Worm (Caenorhabditis elegans): ENCODE results near the gene ttr-1.
A peak's percentile ranks its signal among the peaks of the same experiment; 100 is the strongest.

ttr-1 gene

DNA sequence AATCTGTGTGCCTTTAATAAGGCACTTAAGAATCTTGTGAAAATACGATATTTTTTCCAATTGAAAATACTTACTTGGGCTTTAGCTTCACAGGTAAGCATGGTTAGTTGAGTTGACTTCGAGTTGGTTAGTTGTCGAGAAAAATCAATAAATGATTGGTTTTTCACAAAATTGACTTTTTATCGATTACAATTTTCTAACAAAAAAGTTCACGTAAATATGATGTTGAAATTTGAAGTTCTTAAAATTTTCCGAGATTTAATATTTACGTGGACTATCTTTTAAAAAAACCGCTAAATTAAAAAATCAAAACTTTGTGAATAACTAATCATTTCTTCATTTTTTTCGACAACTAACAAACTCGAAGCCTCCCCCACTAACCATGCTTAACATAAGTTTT, 8.1 kb upstream of the ttr-1 start, which contains the start of gene F40F12.3:
F40F12.3 (minus strand) TSS at position 101 of the 400 bp plus-strand sequence.
- TF ChIP-seq egl-27 (tag; optimal IDR thresholded peaks at IDR 0.05) (no peak), unc-62 (GFP tag; optimal IDR thresholded peaks at IDR 0.05) (no peak), ceh-82 (tag; optimal IDR thresholded peaks at IDR 0.05) (no peak), nhr-12 (tag; optimal IDR thresholded peaks at IDR 0.05) (no peak), aly-2 (tag; optimal IDR thresholded peaks at IDR 0.05) (no peak), ztf-4 (tag; optimal IDR thresholded peaks at IDR 0.05) (no peak), ceh-16 (tag; optimal IDR thresholded peaks at IDR 0.05) (no peak), eor-1 (tag; optimal IDR thresholded peaks at IDR 0.05) (no peak), pqm-1 (tag; optimal IDR thresholded peaks at IDR 0.05) (no peak), mml-1 (tag; optimal IDR thresholded peaks at IDR 0.05) (no peak), ZK546.5 (tag; optimal IDR thresholded peaks at IDR 0.05) (no peak), nhr-23 (tag; optimal IDR thresholded peaks at IDR 0.05) (no peak), nhr-25 (tag; optimal IDR thresholded peaks at IDR 0.05) (no peak)

DNA sequence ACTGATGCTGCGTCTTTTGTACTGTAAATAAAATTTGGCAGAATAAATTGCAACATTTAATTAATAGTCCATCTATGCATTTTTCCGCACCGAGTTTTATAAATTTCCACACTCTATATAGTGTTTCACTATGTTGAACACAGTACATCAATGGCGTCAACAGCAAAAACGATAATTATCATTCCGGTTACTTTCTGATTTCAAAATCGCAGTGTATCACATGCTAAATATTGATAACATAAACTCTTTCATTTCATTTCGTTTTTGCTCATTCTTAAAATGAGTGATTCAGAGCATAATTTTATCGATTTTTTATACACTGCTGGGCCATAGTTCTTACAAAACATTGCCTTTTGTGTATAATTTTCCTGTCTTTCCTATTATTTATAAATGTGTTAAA, 6.6 kb upstream of the ttr-1 start:
- TF ChIP-seq nfya-1 (tag; optimal IDR thresholded peaks at IDR 0.05; ENCODE audit: insufficient read depth) (no peak), nhr-23 (tag; optimal IDR thresholded peaks at IDR 0.05) (no peak), aly-2 (tag; optimal IDR thresholded peaks at IDR 0.05) (no peak), nhr-25 (tag; optimal IDR thresholded peaks at IDR 0.05) (no peak), hmg-11 (tag; optimal IDR thresholded peaks at IDR 0.05) (no peak), elt-1 (tag; optimal IDR thresholded peaks at IDR 0.05) (no peak), ceh-28 (tag; optimal IDR thresholded peaks at IDR 0.05) (peak; percentile 2), daf-12 (tag; optimal IDR thresholded peaks at IDR 0.05) (no peak), mdl-1 (tag; optimal IDR thresholded peaks at IDR 0.05) (no peak), fkh-2 (tag; optimal IDR thresholded peaks at IDR 0.05) (no peak), fkh-10 (GFP tag; optimal IDR thresholded peaks at IDR 0.05) (no peak), nhr-77 (tag; optimal IDR thresholded peaks at IDR 0.05) (no peak), pqm-1 (tag; optimal IDR thresholded peaks at IDR 0.05) (peak; percentile 71), pha-4 (tag; optimal IDR thresholded peaks at IDR 0.05) (peak; percentile 43), mml-1 (tag; optimal IDR thresholded peaks at IDR 0.05) (no peak), elt-2 (tag; optimal IDR thresholded peaks at IDR 0.05) (peak; percentile 71), ceh-82 (tag; optimal IDR thresholded peaks at IDR 0.05) (no peak), nhr-43 (tag; optimal IDR thresholded peaks at IDR 0.05; ENCODE audit: poor library complexity, severe bottlenecking) (no peak), nhr-28 (tag; optimal IDR thresholded peaks at IDR 0.05) (no peak), ZK546.5 (tag; optimal IDR thresholded peaks at IDR 0.05) (no peak), egl-27 (tag; optimal IDR thresholded peaks at IDR 0.05) (no peak)

DNA sequence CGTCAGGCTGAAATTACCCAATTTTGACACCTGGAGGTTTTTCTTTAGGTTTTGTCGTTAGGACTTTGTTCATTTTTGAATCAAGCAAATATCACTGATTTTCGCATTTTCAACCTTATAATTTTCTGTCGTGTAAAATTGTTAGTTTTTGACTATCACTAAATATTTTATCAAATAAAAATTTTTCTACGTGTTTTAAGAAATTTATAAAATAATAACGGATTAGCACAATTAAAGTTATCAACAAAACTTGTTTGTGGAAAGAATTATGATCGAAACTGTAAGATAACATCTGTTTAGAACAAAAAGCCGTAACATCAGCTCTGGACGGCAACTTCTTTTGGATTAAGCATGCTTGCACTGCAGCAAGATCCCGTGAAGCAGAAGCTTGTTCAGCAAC, 6.0 kb upstream of the ttr-1 start, which contains the start of gene cbp-2:
cbp-2 (plus strand) TSS at position 301 of the 400 bp plus-strand sequence.
- TF ChIP-seq zag-1 (tag; optimal IDR thresholded peaks at IDR 0.05): no peak
- no peak for TF ChIP-seq egl-27 (tag; optimal IDR thresholded peaks at IDR 0.05)
- TF ChIP-seq hmg-11 (tag; optimal IDR thresholded peaks at IDR 0.05): no peak
- TF ChIP-seq fos-1 (tag; optimal IDR thresholded peaks at IDR 0.05): no peak
- no peak for TF ChIP-seq jun-1 (tag; optimal IDR thresholded peaks at IDR 0.05)
- TF ChIP-seq nhr-76 (tag; optimal IDR thresholded peaks at IDR 0.05): no peak
- no peak for TF ChIP-seq elt-3 (tag; optimal IDR thresholded peaks at IDR 0.05)
- no peak for TF ChIP-seq fkh-2 (tag; optimal IDR thresholded peaks at IDR 0.05)
- TF ChIP-seq snpc-4 (tag; optimal IDR thresholded peaks at IDR 0.05): no peak
- no peak for TF ChIP-seq nhr-25 (tag; optimal IDR thresholded peaks at IDR 0.05)
- no peak for TF ChIP-seq unc-39 (tag; optimal IDR thresholded peaks at IDR 0.05)
- TF ChIP-seq unc-62 (GFP tag; optimal IDR thresholded peaks at IDR 0.05): no peak
- no peak for TF ChIP-seq lin-39 (tag; optimal IDR thresholded peaks at IDR 0.05)
- TF ChIP-seq ama-1 (optimal IDR thresholded peaks at IDR 0.05): no peak

DNA sequence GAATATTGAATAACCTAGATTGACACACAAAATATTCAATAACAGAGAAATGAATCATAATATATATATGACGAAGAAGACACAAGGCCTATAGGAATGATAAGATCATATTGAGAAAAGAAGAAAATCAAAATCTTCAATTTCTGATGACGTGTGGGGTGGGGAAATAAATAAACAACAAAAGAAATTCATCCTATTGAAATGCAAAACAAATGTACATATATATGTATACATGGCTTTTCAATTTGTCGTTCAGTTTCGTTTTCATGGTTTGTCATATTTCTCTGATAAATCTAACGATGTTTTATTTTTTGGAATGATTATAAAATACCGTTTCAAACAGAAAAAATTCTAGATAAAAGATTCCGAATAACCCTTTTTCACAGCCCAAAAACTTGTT, 2.2 kb upstream of the ttr-1 start, which contains the start of gene ttr-3:
ttr-3 (minus strand) TSS at position 101 of the 400 bp plus-strand sequence.
- TF ChIP-seq R02D3.7 (tag; optimal IDR thresholded peaks at IDR 0.05) (no peak), nhr-23 (tag; optimal IDR thresholded peaks at IDR 0.05) (no peak), fos-1 (tag; optimal IDR thresholded peaks at IDR 0.05) (no peak), tbx-2 (tag; optimal IDR thresholded peaks at IDR 0.05) (no peak), pqm-1 (tag; optimal IDR thresholded peaks at IDR 0.05) (no peak), nhr-237 (tag; optimal IDR thresholded peaks at IDR 0.05) (no peak), nhr-67 (tag; optimal IDR thresholded peaks at IDR 0.05) (no peak), ztf-4 (tag; optimal IDR thresholded peaks at IDR 0.05) (no peak), ZK546.5 (tag; optimal IDR thresholded peaks at IDR 0.05) (no peak), lsy-12 (tag; optimal IDR thresholded peaks at IDR 0.05) (no peak), jun-1 (tag; optimal IDR thresholded peaks at IDR 0.05) (no peak), fkh-10 (GFP tag; optimal IDR thresholded peaks at IDR 0.05) (no peak), nhr-43 (tag; optimal IDR thresholded peaks at IDR 0.05; ENCODE audit: poor library complexity, severe bottlenecking) (no peak)
